Worm (Caenorhabditis elegans) whole organism, early embryonic: ENCODE data around the gene fkb-3.

Experiments
- F13C5.2 ChIP-seq: sonication (generic microtip); optimal IDR thresholded peaks from 2 replicates; lab custom pipeline; 2017; ENCODE audit warnings: mild to moderate bottlenecking, missing genetic modification characterization, inconsistent platforms, missing compliant biosample characterization
- ama-1 ChIP-seq: fragments of 150-350 bp; optimal IDR thresholded peaks from 2 replicates; lab custom pipeline; 2014
- ets-7 ChIP-seq: sonication (generic microtip); optimal IDR thresholded peaks from 2 replicates; lab custom pipeline; 2016; ENCODE audit warnings: missing genotype, missing genetic modification characterization, missing compliant biosample characterization
- flt-1 ChIP-seq: fragments of 200-800 bp; sonication (Bioruptor generic); IDR thresholded peaks from 2 replicates; pipeline ENCODE4 v1.3.6; 2022; ENCODE audit warnings: missing genetic modification characterization, missing compliant biosample characterization
- hmg-4 ChIP-seq: fragments of 200-800 bp; sonication (Bioruptor generic); optimal IDR thresholded peaks from 2 replicates; lab custom pipeline; 2018; ENCODE audit warnings: mild to moderate bottlenecking, missing genetic modification characterization, missing compliant biosample characterization
- hnd-1 ChIP-seq: sonication (generic microtip); optimal IDR thresholded peaks from 2 replicates; lab custom pipeline; 2016; ENCODE audit warnings: missing genetic modification characterization, missing compliant biosample characterization
- scrt-1 ChIP-seq: fragments of 200-800 bp; sonication (Bioruptor generic); IDR thresholded peaks from 2 replicates; pipeline ENCODE4 v1.3.6; 2022; ENCODE audit warnings: missing genetic modification characterization, missing compliant biosample characterization
- sea-1 ChIP-seq: fragments of 200-800 bp; sonication (Bioruptor generic); conservative IDR thresholded peaks from 2 replicates; pipeline ENCODE4 v1.3.6; 2022; ENCODE audit warnings: missing genetic modification characterization, missing compliant biosample characterization
- tbx-37 ChIP-seq: fragments of 200-800 bp; sonication (Bioruptor generic); conservative IDR thresholded peaks from 2 replicates; pipeline ENCODE4 v1.3.6; 2022; ENCODE audit warnings: missing genetic modification reagents, missing genetic modification characterization, missing compliant biosample characterization
- tra-4 ChIP-seq: sonication (generic microtip); optimal IDR thresholded peaks from 2 replicates; lab custom pipeline; 2017; ENCODE audit warnings: missing genetic modification characterization, missing compliant biosample characterization

DNA sequence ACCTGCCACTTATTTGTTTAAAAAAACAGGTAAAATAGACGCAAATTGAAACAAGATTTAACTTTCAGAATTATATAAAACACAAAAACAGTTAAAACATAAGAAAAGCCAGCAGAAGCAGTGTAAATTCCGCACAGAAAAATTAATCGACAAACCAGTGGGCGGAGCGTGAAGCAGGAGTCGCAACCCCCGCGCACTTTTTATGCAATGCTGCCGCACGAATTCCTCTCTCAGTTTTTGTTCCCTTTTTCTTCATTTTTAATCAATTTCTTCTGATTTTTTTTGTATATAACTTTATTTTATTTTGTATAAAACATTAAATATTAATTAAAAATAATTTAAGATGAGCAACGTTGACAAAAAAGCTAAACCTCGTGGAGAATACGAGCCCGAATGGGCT is 5.8 kb downstream of the fkb-3 start, which contains the start of the genes gei-6 and krr-1:
- TF ChIP-seq sea-1, result peak; percentile 90
- TF ChIP-seq ets-7 (tag; lab: Kevin White, UChicago), result no peak
- peak; percentile 70 for TF ChIP-seq hnd-1 (tag; lab: Kevin White, UChicago)
- no peak for TF ChIP-seq ama-1 (lab: Kevin White, UChicago)
- TF ChIP-seq F13C5.2 (tag; lab: Kevin White, UChicago), result peak; percentile 90
- TF ChIP-seq tbx-37, result peak; percentile 88
- peak; percentile 84 for TF ChIP-seq flt-1 (GFP tag; lab: Robert Waterston, UW)
- peak; percentile 83 for TF ChIP-seq hmg-4 (GFP tag; lab: Kevin White, UChicago)
- TF ChIP-seq scrt-1, result peak; percentile 85
- TF ChIP-seq tra-4, result no peak
